Fruit fly (Drosophila melanogaster): ENCODE results near the gene homer.
A peak's percentile ranks its signal among the peaks of the same experiment; 100 is the strongest.

homer gene

dm6 chr2L:6677453-6677852 is 45.7 kb downstream of the homer start, which contains the start of gene Nse1 (continued):
- TF ChIP-seq Six4 (GFP tag; optimal IDR thresholded peaks at IDR 0.05) (no peak), tll (GFP tag; optimal IDR thresholded peaks at IDR 0.05) (no peak), p53 (GFP tag; optimal IDR thresholded peaks at IDR 0.05) (no peak), Opbp (GFP tag; IDR thresholded peaks at IDR 0.05; ENCODE audit: partially characterized antibody) (peak; percentile 79; the same call in 2 of the 3 replicates), BtbVII (GFP tag; optimal IDR thresholded peaks at IDR 0.05) (no peak), CG7556 (GFP tag; optimal IDR thresholded peaks at IDR 0.05) (no peak), dimm (GFP tag; IDR thresholded peaks at IDR 0.05) (no peak), CG16779 (GFP tag; IDR thresholded peaks at IDR 0.05) (no peak), shn (GFP tag; optimal IDR thresholded peaks at IDR 0.05) (no peak), CG4404 (GFP tag; IDR thresholded peaks at IDR 0.05) (no peak), insv (GFP tag; optimal IDR thresholded peaks at IDR 0.05) (no peak), Mrtf (GFP tag; IDR thresholded peaks at IDR 0.05) (no peak), CG11085 (GFP tag; IDR thresholded peaks at IDR 0.05) (no peak), sc (optimal IDR thresholded peaks at IDR 0.05) (no peak), sc (GFP tag; optimal IDR thresholded peaks at IDR 0.05) (no peak), lmd (GFP tag; IDR thresholded peaks at IDR 0.05) (no peak), run (tag; optimal IDR thresholded peaks at IDR 0.05) (no peak), Xbp1 (GFP tag; optimal IDR thresholded peaks at IDR 0.05) (no peak), Mes4 (GFP tag; optimal IDR thresholded peaks at IDR 0.05) (no peak), br (optimal IDR thresholded peaks at IDR 0.05) (no peak), nerfin-2 (GFP tag; IDR thresholded peaks at IDR 0.05; ENCODE audit: partially characterized antibody) (0 out of 2 replicates have a peak, but pooled peaks have one; percentile 36), NFAT (GFP tag; IDR thresholded peaks at IDR 0.05) (no peak), CG6765 (GFP tag; optimal IDR thresholded peaks at IDR 0.05) (no peak), cato (GFP tag; optimal IDR thresholded peaks at IDR 0.05; ENCODE audit: borderline replicate concordance) (no peak), kni (GFP tag; optimal IDR thresholded peaks at IDR 0.05) (no peak), Dek (tag; optimal IDR thresholded peaks at IDR 0.05) (no peak), aop (GFP tag; IDR thresholded peaks at IDR 0.05) (no peak), ken (GFP tag; IDR thresholded peaks at IDR 0.05) (no peak), Camta (GFP tag; optimal IDR thresholded peaks at IDR 0.05) (no peak), Hr39 (optimal IDR thresholded peaks at IDR 0.05) (no peak), sqz (GFP tag; optimal IDR thresholded peaks at IDR 0.05) (no peak), CG7271 (tag; optimal IDR thresholded peaks at IDR 0.05) (no peak), CG4707 (GFP tag; optimal IDR thresholded peaks at IDR 0.05) (no peak), pzg (GFP tag; optimal IDR thresholded peaks at IDR 0.05) (peak; percentile 82), nerfin-1 (tag; optimal IDR thresholded peaks at IDR 0.05) (no peak), fru (optimal IDR thresholded peaks at IDR 0.05) (no peak), CG3163 (GFP tag; optimal IDR thresholded peaks at IDR 0.05) (no peak), E2f1 (GFP tag; IDR thresholded peaks at IDR 0.05) (no peak), NC2β (GFP tag; optimal IDR thresholded peaks at IDR 0.05) (no peak), eve (GFP tag; optimal IDR thresholded peaks at IDR 0.05) (no peak), CG34422 (GFP tag; IDR thresholded peaks at IDR 0.05) (no peak), CG32767 (GFP tag; IDR thresholded peaks at IDR 0.05) (no peak), CG1647 (GFP tag; optimal IDR thresholded peaks at IDR 0.05) (no peak), Gsc (GFP tag; IDR thresholded peaks at IDR 0.05) (no peak), CG30020 (tag; optimal IDR thresholded peaks at IDR 0.05) (no peak), Mad (GFP tag; optimal IDR thresholded peaks at IDR 0.05) (no peak), CG2712 (tag; optimal IDR thresholded peaks at IDR 0.05) (no peak), CG7928 (GFP tag; optimal IDR thresholded peaks at IDR 0.05) (no peak), CG12744 (GFP tag; optimal IDR thresholded peaks at IDR 0.05) (no peak), abd-A (tag; optimal IDR thresholded peaks at IDR 0.05) (no peak), CG1602 (GFP tag; optimal IDR thresholded peaks at IDR 0.05) (no peak), Dbx (GFP tag; IDR thresholded peaks at IDR 0.05) (no peak), Eip74EF (GFP tag; optimal IDR thresholded peaks at IDR 0.05) (no peak)
